Worm (Caenorhabditis elegans) whole organism, early embryonic: ENCODE measurements around the gene srh-177.

Experiments used
- aly-1 ChIP-seq: sonication (generic microtip); optimal IDR thresholded peaks from 2 replicates; lab custom pipeline; 2016; ENCODE audit warnings: missing genetic modification characterization, missing compliant biosample characterization
- ama-1 ChIP-seq: fragments of 150-350 bp; optimal IDR thresholded peaks from 2 replicates; lab custom pipeline; 2014
- ceh-13 ChIP-seq: fragments of 200-800 bp; sonication (Bioruptor generic); optimal IDR thresholded peaks from 2 replicates; lab custom pipeline; 2018; ENCODE audit warnings: mild to moderate bottlenecking, missing genetic modification characterization, missing compliant biosample characterization
- ceh-36 ChIP-seq: sonication (generic microtip); optimal IDR thresholded peaks from 2 replicates; lab custom pipeline; 2016; ENCODE audit warnings: missing genetic modification characterization, inconsistent platforms, missing compliant biosample characterization
- ets-7 ChIP-seq: sonication (generic microtip); optimal IDR thresholded peaks from 2 replicates; lab custom pipeline; 2016; ENCODE audit warnings: missing genotype, missing genetic modification characterization, missing compliant biosample characterization
- flt-1 ChIP-seq: fragments of 200-800 bp; sonication (Bioruptor generic); IDR thresholded peaks from 2 replicates; pipeline ENCODE4 v1.3.6; 2022; ENCODE audit warnings: missing genetic modification characterization, missing compliant biosample characterization
- hmg-4 ChIP-seq: fragments of 200-800 bp; sonication (Bioruptor generic); optimal IDR thresholded peaks from 2 replicates; lab custom pipeline; 2018; ENCODE audit warnings: mild to moderate bottlenecking, missing genetic modification characterization, missing compliant biosample characterization
- hnd-1 ChIP-seq: sonication (generic microtip); optimal IDR thresholded peaks from 2 replicates; lab custom pipeline; 2016; ENCODE audit warnings: missing genetic modification characterization, missing compliant biosample characterization
- pes-1 ChIP-seq: fragments of 200-800 bp; sonication (Bioruptor generic); IDR thresholded peaks from 2 replicates; pipeline ENCODE4 v1.3.6; 2022; ENCODE audit warnings: missing genetic modification reagents, missing genetic modification characterization, missing compliant biosample characterization
- scrt-1 ChIP-seq: fragments of 200-800 bp; sonication (Bioruptor generic); IDR thresholded peaks from 2 replicates; pipeline ENCODE4 v1.3.6; 2022; ENCODE audit warnings: missing genetic modification characterization, missing compliant biosample characterization
- sea-1 ChIP-seq: fragments of 200-800 bp; sonication (Bioruptor generic); conservative IDR thresholded peaks from 2 replicates; pipeline ENCODE4 v1.3.6; 2022; ENCODE audit warnings: missing genetic modification characterization, missing compliant biosample characterization
- tbx-11 ChIP-seq: fragments of 200-800 bp; sonication (Bioruptor generic); IDR thresholded peaks from 2 replicates; pipeline ENCODE4 v1.3.6; 2022; ENCODE audit warnings: missing genetic modification characterization, missing compliant biosample characterization
- tbx-37 ChIP-seq: fragments of 200-800 bp; sonication (Bioruptor generic); conservative IDR thresholded peaks from 2 replicates; pipeline ENCODE4 v1.3.6; 2022; ENCODE audit warnings: missing genetic modification reagents, missing genetic modification characterization, missing compliant biosample characterization
- tra-4 ChIP-seq: sonication (generic microtip); optimal IDR thresholded peaks from 2 replicates; lab custom pipeline; 2017; ENCODE audit warnings: missing genetic modification characterization, missing compliant biosample characterization

ce11 chrV:20374484-20374883 is 5.4 kb upstream of the srh-177 start:
- TF ChIP-seq pes-1 (GFP tag; lab: Robert Waterston, UW) (no peak), ceh-13 (GFP tag; lab: Kevin White, UChicago) (no peak), ceh-36 (tag; lab: Kevin White, UChicago) (no peak), ama-1 (lab: Kevin White, UChicago) (no peak), tbx-37 (no peak), ets-7 (tag; lab: Kevin White, UChicago) (no peak), tra-4 (no peak), tbx-11 (GFP tag; lab: Robert Waterston, UW) (no peak), aly-1 (tag; lab: Kevin White, UChicago) (no peak), scrt-1 (no peak), hnd-1 (no peak), hmg-4 (GFP tag; lab: Kevin White, UChicago) (no peak), flt-1 (no peak), sea-1 (GFP tag; lab: Robert Waterston, UW) (no peak)
